Worm (Caenorhabditis elegans): Measurements from ENCODE around the gene gar-2.

Gene gar-2

DNA sequence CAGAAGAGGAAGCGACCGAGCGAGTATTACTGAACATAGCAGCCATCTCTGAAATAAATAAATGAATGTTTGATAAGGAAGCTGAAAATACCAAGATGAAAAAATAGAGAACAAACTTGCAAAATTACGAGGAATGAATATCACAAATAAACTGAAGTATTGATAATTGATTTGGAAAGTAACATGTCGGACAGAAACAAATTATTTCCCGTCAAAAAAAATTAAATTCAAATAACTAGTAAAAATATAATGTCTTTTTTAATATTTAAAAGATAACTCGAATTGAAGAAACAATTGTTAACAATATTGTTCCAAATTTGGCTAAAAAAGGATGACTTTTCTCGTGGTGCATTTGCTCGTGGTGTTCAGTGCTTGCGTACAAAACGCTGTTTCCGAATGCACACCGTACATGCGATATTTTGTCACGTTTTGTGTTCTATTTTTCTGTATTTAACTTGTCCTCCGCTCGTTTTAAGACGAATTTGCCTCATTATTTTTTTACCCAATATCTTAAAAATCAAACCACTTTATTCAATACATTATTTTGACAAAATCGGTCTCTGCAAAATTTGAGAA is 32.8 kb downstream of the gar-2 start, which contains the start of gene rpn-13:
Gene rpn-13 (minus strand): TSS at position 51 of the 576 bp plus-strand sequence.
- TF ChIP-seq madf-6 (GFP tag; IDR thresholded peaks at IDR 0.05) (0 out of 2 replicates have a peak, but pooled peaks have one; percentile 22), cebp-1 (GFP tag; IDR thresholded peaks at IDR 0.05) (no peak), cebp-1 (tag; optimal IDR thresholded peaks at IDR 0.05) (peak; percentile 20), B0035.1 (tag; optimal IDR thresholded peaks at IDR 0.05) (no peak), lsl-1 (GFP tag; optimal IDR thresholded peaks at IDR 0.05) (peak; percentile 73), snpc-1.3 (tag; optimal IDR thresholded peaks at IDR 0.05; ENCODE audit: insufficient read depth) (peak; percentile 28), sdz-38 (tag; optimal IDR thresholded peaks at IDR 0.05) (no peak), attf-5 (GFP tag; optimal IDR thresholded peaks at IDR 0.05) (peak; percentile 49)

DNA sequence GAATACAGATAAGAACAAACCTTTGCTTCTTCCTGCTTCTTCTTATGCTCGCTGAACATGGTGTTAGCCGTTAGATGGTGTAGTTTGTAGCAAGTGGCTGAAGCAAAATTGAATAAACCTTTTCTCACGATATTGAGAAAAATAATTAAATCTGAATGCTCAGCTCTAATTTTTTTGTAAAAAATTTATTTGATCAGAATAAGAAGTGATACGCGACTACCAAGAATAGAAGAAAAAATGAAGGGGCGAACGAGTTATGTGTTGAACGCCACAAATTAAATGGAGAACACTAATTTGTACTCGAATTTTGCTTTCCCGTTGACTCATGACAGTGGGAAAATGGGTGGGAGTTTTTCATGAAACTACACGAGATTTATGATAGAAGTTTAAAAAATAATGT is 34.1 kb downstream of the gar-2 start, which contains the start of gene C56G2.9:
Gene C56G2.9 (minus strand): TSS at position 101 of the 400 bp plus-strand sequence.
- TF ChIP-seq snpc-4 (GFP tag; optimal IDR thresholded peaks at IDR 0.05), result no peak
- no peak for TF ChIP-seq snpc-4 (tag; optimal IDR thresholded peaks at IDR 0.05)
- no peak for TF ChIP-seq T07F8.4 (tag; optimal IDR thresholded peaks at IDR 0.05)
- TF ChIP-seq pbrm-1 (GFP tag; IDR thresholded peaks at IDR 0.05), result no peak
- no peak for TF ChIP-seq dpl-1 (GFP tag; optimal IDR thresholded peaks at IDR 0.05)
- TF ChIP-seq lsy-27 (tag; optimal IDR thresholded peaks at IDR 0.05; ENCODE audit: borderline replicate concordance, insufficient read depth), result no peak
- no peak for TF ChIP-seq attf-6 (GFP tag; IDR thresholded peaks at IDR 0.05)
- no peak for TF ChIP-seq lin-35 (GFP tag; optimal IDR thresholded peaks at IDR 0.05)

DNA sequence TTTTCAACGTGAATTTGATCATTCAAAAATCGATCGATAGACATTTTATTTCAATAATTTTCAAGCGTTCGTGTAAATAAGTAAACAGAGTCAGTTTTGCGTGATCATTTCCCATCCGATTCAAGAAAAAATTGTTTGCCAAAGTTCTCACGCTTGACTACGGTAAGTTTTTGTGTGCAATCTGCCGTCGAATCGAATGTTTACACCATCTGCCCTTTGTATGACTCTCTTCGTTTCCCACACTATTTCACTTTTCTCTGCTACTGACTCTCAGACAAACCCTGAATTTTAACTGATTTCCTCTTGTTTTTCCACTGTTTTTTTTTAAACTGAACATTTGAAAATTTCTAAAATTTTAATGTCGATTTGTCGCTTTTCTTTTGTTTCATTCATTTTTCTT is 35.6 kb downstream of the gar-2 start:
- TF ChIP-seq nhr-80 (tag; optimal IDR thresholded peaks at IDR 0.05) (peak; percentile 47), B0261.1 (tag; optimal IDR thresholded peaks at IDR 0.05) (no peak), let-526 (GFP tag; IDR thresholded peaks at IDR 0.05) (peak; percentile 61; the same call in 1 of the 2 replicates), snpc-4 (GFP tag; optimal IDR thresholded peaks at IDR 0.05) (no peak), snpc-4 (tag; optimal IDR thresholded peaks at IDR 0.05) (peak in 3 of 4 experiments; percentile 52 to 81 (median 62)), dox-1 (GFP tag; IDR thresholded peaks at IDR 0.05) (peak; percentile 84), chd-7 (tag; optimal IDR thresholded peaks at IDR 0.05) (peak; percentile 47), athp-1 (tag; optimal IDR thresholded peaks at IDR 0.05) (peak; percentile 69), let-607 (tag; optimal IDR thresholded peaks at IDR 0.05) (peak in 1 of 2 experiments; percentile 11), B0035.1 (tag; optimal IDR thresholded peaks at IDR 0.05) (no peak), cebp-1 (GFP tag; IDR thresholded peaks at IDR 0.05) (no peak), cebp-1 (tag; optimal IDR thresholded peaks at IDR 0.05) (peak; percentile 74), ekl-4 (GFP tag; IDR thresholded peaks at IDR 0.05) (peak; percentile 80), F49E8.2 (tag; optimal IDR thresholded peaks at IDR 0.05; ENCODE audit: insufficient read depth) (peak; percentile 58), cebp-2 (GFP tag; IDR thresholded peaks at IDR 0.05) (no peak), F10E7.11 (tag; optimal IDR thresholded peaks at IDR 0.05) (no peak), ceh-91 (GFP tag; IDR thresholded peaks at IDR 0.05) (peak; percentile 66), lin-54 (GFP tag; optimal IDR thresholded peaks at IDR 0.05) (peak; percentile 70), ceh-40 (GFP tag; IDR thresholded peaks at IDR 0.05) (0 out of 2 replicates have a peak, but pooled peaks have one; percentile 9), ets-4 (GFP tag; optimal IDR thresholded peaks at IDR 0.05) (no peak), K11D2.4 (GFP tag; IDR thresholded peaks at IDR 0.05) (no peak), pbrm-1 (GFP tag; IDR thresholded peaks at IDR 0.05) (peak; percentile 83), B0336.3 (GFP tag; IDR thresholded peaks at IDR 0.05) (peak; percentile 71; the same call in 1 of the 2 replicates), atf-7 (tag; optimal IDR thresholded peaks at IDR 0.05) (peak; percentile 12), mcd-1 (GFP tag; IDR thresholded peaks at IDR 0.05) (peak; percentile 63; the same call in 1 of the 2 replicates), ztf-18 (tag; optimal IDR thresholded peaks at IDR 0.05) (peak; percentile 38), F52B5.7 (tag; optimal IDR thresholded peaks at IDR 0.05) (no peak), akir-1 (GFP tag; optimal IDR thresholded peaks at IDR 0.05) (no peak), B0019.2 (GFP tag; conservative IDR thresholded peaks at IDR 0.05) (peak; percentile 57), F37B4.10 (GFP tag; IDR thresholded peaks at IDR 0.05) (no peak), attf-6 (GFP tag; IDR thresholded peaks at IDR 0.05) (no peak), gei-17 (GFP tag; optimal IDR thresholded peaks at IDR 0.05) (no peak), xnd-1 (tag; optimal IDR thresholded peaks at IDR 0.05) (peak; percentile 27), him-1 (tag; optimal IDR thresholded peaks at IDR 0.05) (peak; percentile 26)

Measured in whole organism, young adult.